Worm (Caenorhabditis elegans): ENCODE measurements around the gene D2062.4.
A peak's percentile ranks its signal among the peaks of the same experiment; 100 is the strongest.
"Not testable (repeated sequence)": the region's sequence is repeated elsewhere in the genome, so short reads cannot be mapped to it uniquely, and the experiment has no call there.

Gene D2062.4

DNA sequence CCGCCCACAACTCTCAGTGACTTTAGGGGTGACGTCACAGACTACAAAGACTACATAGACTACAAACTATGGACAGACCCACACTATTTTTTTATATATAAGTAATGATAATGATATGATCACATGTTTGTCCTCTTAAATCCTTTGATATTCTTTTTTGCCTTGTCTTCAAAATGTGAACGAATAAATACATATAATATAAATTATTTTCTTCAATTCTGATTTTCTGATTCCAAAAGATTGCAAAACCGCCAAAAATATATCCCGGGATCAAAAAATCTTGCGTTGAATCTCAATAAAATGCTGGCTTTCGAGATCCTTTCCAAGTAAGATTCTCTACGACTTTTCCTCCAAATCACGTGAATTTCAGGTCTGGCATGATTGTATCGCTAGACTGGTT lies 23.0 kb upstream of the D2062.4 start, which contains the start of gene F33H12.1:
TSS of gene F33H12.1 (plus strand) at position 301 of the 400 bp plus-strand sequence.
- TF ChIP-seq egl-18 (GFP tag; IDR thresholded peaks at IDR 0.05); let-526 (GFP tag; IDR thresholded peaks at IDR 0.05); dpff-1 (tag; optimal IDR thresholded peaks at IDR 0.05): not testable (repeated sequence)

DNA sequence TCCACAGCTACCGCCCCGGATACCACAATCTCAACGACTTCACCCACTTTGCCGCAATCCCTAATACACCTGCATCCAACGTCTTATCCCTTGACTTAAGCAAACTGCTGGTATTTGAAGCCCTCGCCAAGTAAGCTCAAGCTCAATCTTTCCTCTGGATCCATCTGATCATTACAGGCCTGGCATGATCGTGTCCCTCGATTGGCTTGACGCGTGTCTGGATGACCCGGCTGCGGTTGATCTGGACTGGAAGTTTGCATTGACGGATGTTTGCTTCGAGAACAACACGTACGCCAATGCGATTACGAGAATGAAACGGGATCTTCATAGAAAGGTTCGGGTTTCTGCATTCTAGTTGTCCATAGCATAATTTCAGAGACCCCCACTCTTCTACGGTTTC lies 22.3 kb upstream of the D2062.4 start:
- no peak for TF ChIP-seq mcd-1 (GFP tag; IDR thresholded peaks at IDR 0.05)
- TF ChIP-seq ceh-100 (GFP tag; IDR thresholded peaks at IDR 0.05) = no peak
- no peak for TF ChIP-seq F22D6.2 (tag; optimal IDR thresholded peaks at IDR 0.05)
- no peak for TF ChIP-seq unc-130 (GFP tag; optimal IDR thresholded peaks at IDR 0.05)
- TF ChIP-seq him-1 (tag; optimal IDR thresholded peaks at IDR 0.05) = no peak
- TF ChIP-seq snpc-1.3 (tag; optimal IDR thresholded peaks at IDR 0.05; ENCODE audit: insufficient read depth) = no peak
- TF ChIP-seq B0019.2 (GFP tag; conservative IDR thresholded peaks at IDR 0.05) = no peak
- no peak for TF ChIP-seq bed-1 (GFP tag; IDR thresholded peaks at IDR 0.05)
- TF ChIP-seq dpl-1 (GFP tag; optimal IDR thresholded peaks at IDR 0.05) = no peak
- TF ChIP-seq attf-3 (GFP tag; conservative IDR thresholded peaks at IDR 0.05) = no peak
- no peak for TF ChIP-seq F37B4.10 (GFP tag; IDR thresholded peaks at IDR 0.05)
- TF ChIP-seq ztf-22 (GFP tag; optimal IDR thresholded peaks at IDR 0.05) = no peak
- TF ChIP-seq lin-54 (GFP tag; optimal IDR thresholded peaks at IDR 0.05) = no peak
- no peak for TF ChIP-seq cebp-1 (GFP tag; IDR thresholded peaks at IDR 0.05)
- no peak for TF ChIP-seq cebp-1 (tag; optimal IDR thresholded peaks at IDR 0.05)
- no peak for TF ChIP-seq ztf-28 (GFP tag; IDR thresholded peaks at IDR 0.05)
- TF ChIP-seq Y53G8AR.9 (GFP tag; conservative IDR thresholded peaks at IDR 0.05) = no peak
- no peak for TF ChIP-seq mes-4 (tag; optimal IDR thresholded peaks at IDR 0.05)

DNA sequence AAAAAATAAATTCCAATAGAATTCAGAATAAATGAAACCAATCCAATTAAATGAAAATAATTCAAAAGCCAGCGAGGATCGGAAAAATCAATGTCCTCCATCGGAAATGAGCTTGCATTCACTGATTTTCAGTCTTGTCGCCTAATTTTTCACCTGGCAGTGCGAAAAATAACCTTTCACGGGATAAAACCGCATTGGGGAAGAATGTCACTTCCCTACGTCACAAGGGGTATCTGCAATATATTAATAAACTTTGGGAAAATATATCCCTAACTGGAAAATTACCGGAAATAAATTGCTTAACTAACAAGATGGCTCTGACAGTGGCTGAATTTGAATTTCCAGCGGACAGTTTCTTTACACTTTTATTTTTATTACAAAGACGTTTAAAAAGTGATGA lies 17.9 kb upstream of the D2062.4 start, which contains the start of gene sri-77:
TSS of gene sri-77 (minus strand) at position 101 of the 400 bp plus-strand sequence.
- TF ChIP-seq Y53F4B.3 (GFP tag; IDR thresholded peaks at IDR 0.05) (no peak), egl-44 (GFP tag; IDR thresholded peaks at IDR 0.05) (no peak), B0019.2 (GFP tag; conservative IDR thresholded peaks at IDR 0.05) (no peak), ztf-25 (GFP tag; IDR thresholded peaks at IDR 0.05) (no peak), ztf-3 (GFP tag; optimal IDR thresholded peaks at IDR 0.05) (no peak), zfh-2 (GFP tag; conservative IDR thresholded peaks at IDR 0.05) (no peak), xnd-1 (tag; optimal IDR thresholded peaks at IDR 0.05) (no peak), B0336.3 (GFP tag; IDR thresholded peaks at IDR 0.05) (no peak), gei-17 (GFP tag; optimal IDR thresholded peaks at IDR 0.05) (no peak), ZK185.1 (tag; optimal IDR thresholded peaks at IDR 0.05; ENCODE audit: poor library complexity, severe bottlenecking) (no peak), F33H1.4 (GFP tag; IDR thresholded peaks at IDR 0.05) (no peak), hlh-12 (tag; optimal IDR thresholded peaks at IDR 0.05) (no peak)

DNA sequence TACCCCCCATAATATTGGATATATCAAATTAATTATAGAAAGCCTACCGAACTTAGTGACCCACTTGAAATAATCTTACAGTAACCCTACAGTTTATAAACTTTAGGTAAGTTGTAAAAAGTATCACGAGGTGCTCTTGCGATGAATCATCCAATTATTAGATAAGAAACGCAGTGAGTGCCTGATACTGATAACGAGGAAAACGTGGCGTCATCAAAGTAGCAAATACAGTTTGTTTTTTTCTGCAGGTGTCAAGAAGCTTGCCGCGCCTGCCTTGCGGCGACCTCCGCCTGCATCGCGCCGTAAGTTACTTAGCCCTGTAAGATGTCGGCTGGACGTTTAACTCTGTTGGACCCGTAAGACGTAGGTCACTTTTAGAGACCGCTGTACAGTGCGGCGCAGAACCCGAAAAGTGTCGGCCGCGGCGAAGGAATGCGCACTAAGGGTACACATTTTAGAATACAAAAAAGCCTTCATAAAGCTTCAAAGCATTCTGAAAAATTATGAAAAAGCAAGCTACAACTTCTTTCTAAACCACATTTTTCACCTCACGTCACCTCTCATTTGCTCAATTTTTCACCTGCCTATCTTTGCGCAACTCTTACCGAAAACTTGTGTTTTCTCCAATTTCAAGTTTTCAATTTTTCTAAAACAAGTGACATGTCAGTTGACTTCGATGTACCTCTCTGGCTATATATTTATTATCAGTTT lies 12.8 kb upstream of the D2062.4 start, which contains the start of gene sri-38:
TSS of gene sri-38 (plus strand) at position 661 of the 711 bp plus-strand sequence.
- no peak for TF ChIP-seq F39B2.1 (GFP tag; IDR thresholded peaks at IDR 0.05)
- TF ChIP-seq atf-7 (tag; optimal IDR thresholded peaks at IDR 0.05) = peak; percentile 56
- 0 out of 2 replicates have a peak, but pooled peaks have one; percentile 54 for TF ChIP-seq zfh-2 (GFP tag; conservative IDR thresholded peaks at IDR 0.05)
- peak; percentile 63; the same call in 1 of the 2 replicates for TF ChIP-seq dox-1 (GFP tag; IDR thresholded peaks at IDR 0.05)
- TF ChIP-seq fkh-3 (tag; optimal IDR thresholded peaks at IDR 0.05) = no peak
- TF ChIP-seq nhr-80 (tag; optimal IDR thresholded peaks at IDR 0.05) = peak; percentile 67
